Fruit fly (Drosophila melanogaster) whole organism, embryonic: ENCODE measurements around the gene Nckx30C.

ENCODE experiments used
- CG15011 ChIP-seq: fragments of 200-800 bp; sonication (Bioruptor generic); optimal IDR thresholded peaks from 3 replicates; lab custom pipeline; 2018; ENCODE audit warnings: missing biosample characterization, mild to moderate bottlenecking, missing genetic modification characterization
- CG18764 ChIP-seq: fragments of 200-800 bp; sonication (Bioruptor generic); optimal IDR thresholded peaks from 3 replicates; lab custom pipeline; 2016; ENCODE audit warnings: missing biosample characterization, missing genetic modification characterization
- knrl ChIP-seq: fragments of 200-800 bp; sonication (Bioruptor generic); IDR thresholded peaks from 3 replicates; pipeline ENCODE4 v1.3.6; 2022; ENCODE audit warnings: missing biosample characterization, missing genetic modification characterization; ENCODE audit not compliant: partially characterized antibody

DNA sequence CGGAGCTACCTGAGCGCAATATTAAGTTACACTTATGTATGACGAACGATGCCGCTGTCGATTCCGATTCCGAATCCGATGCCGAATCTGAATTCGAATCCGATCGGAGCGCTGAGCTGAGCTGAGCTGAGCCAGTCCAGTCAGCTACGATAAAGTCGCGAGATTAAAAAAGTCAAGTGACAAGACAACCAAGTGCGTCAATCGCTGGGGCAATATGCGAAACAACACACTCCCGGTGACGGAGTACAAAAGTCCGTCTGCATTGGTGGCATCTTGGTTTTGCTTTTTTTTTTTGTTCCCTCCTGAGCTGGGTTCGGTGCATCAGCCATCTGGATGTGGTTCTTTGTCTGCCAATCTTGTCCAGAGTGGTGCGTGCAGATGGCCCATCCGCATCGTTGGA is 33.5 kb upstream of the Nckx30C start:
- no peak for TF ChIP-seq knrl (GFP tag; lab: Robert Waterston, UW)
- TF ChIP-seq CG15011 (GFP tag; lab: Kevin White, UChicago): no peak
- no peak for TF ChIP-seq CG18764 (GFP tag; lab: Kevin White, UChicago)
